Fruit fly (Drosophila melanogaster): Measurements from ENCODE around the gene CG14442.
A peak's percentile ranks its signal among the peaks of the same experiment; 100 is the strongest.

CG14442 gene

dm6 chrX:6663976-6664375 is 30.8 kb downstream of the CG14442 start:
- TF ChIP-seq brk (GFP tag; optimal IDR thresholded peaks at IDR 0.05) (no peak), Vsx2 (GFP tag; optimal IDR thresholded peaks at IDR 0.05; ENCODE audit: partially characterized antibody) (no peak), dmrt93B (GFP tag; optimal IDR thresholded peaks at IDR 0.05) (no peak), Rel (GFP tag; optimal IDR thresholded peaks at IDR 0.05) (no peak), Rel (tag; optimal IDR thresholded peaks at IDR 0.05) (peak; percentile 32), N (GFP tag; optimal IDR thresholded peaks at IDR 0.05) (no peak), Abd-B (GFP tag; optimal IDR thresholded peaks at IDR 0.05) (no peak), sage (GFP tag; optimal IDR thresholded peaks at IDR 0.05) (no peak), sv (GFP tag; optimal IDR thresholded peaks at IDR 0.05) (no peak), fru (GFP tag; optimal IDR thresholded peaks at IDR 0.05) (no peak)

dm6 chrX:6662876-6663551 is 31.8 kb downstream of the CG14442 start:
- TF ChIP-seq Rel (GFP tag; optimal IDR thresholded peaks at IDR 0.05) (no peak), Rel (tag; optimal IDR thresholded peaks at IDR 0.05) (no peak), brk (GFP tag; optimal IDR thresholded peaks at IDR 0.05) (no peak), woc (GFP tag; optimal IDR thresholded peaks at IDR 0.05) (no peak), dmrt93B (GFP tag; optimal IDR thresholded peaks at IDR 0.05) (no peak), dsf (GFP tag; optimal IDR thresholded peaks at IDR 0.05; ENCODE audit: borderline replicate concordance) (no peak), br (GFP tag; optimal IDR thresholded peaks at IDR 0.05) (no peak), jim (GFP tag; optimal IDR thresholded peaks at IDR 0.05) (no peak), Hr83 (GFP tag; optimal IDR thresholded peaks at IDR 0.05; ENCODE audit: poor library complexity, severe bottlenecking) (no peak), OdsH (GFP tag; optimal IDR thresholded peaks at IDR 0.05) (no peak), ey (GFP tag; optimal IDR thresholded peaks at IDR 0.05) (peak; percentile 12), lola (GFP tag; optimal IDR thresholded peaks at IDR 0.05) (no peak), GATAd (GFP tag; optimal IDR thresholded peaks at IDR 0.05) (no peak), CrebA (GFP tag; optimal IDR thresholded peaks at IDR 0.05; ENCODE audit: borderline replicate concordance) (no peak), HLH106 (tag; optimal IDR thresholded peaks at IDR 0.05) (no peak), psq (GFP tag; optimal IDR thresholded peaks at IDR 0.05) (no peak), foxo (GFP tag; optimal IDR thresholded peaks at IDR 0.05) (peak in 1 of 2 experiments; percentile 38), fru (GFP tag; optimal IDR thresholded peaks at IDR 0.05) (peak; percentile 31), rgr (GFP tag; optimal IDR thresholded peaks at IDR 0.05) (no peak)

dm6 chrX:6662378-6662777 is 32.4 kb downstream of the CG14442 start:
- TF ChIP-seq Jra (GFP tag; optimal IDR thresholded peaks at IDR 0.05) (no peak), sage (GFP tag; optimal IDR thresholded peaks at IDR 0.05) (no peak), woc (GFP tag; optimal IDR thresholded peaks at IDR 0.05) (no peak), Abd-B (GFP tag; optimal IDR thresholded peaks at IDR 0.05) (no peak), OdsH (GFP tag; optimal IDR thresholded peaks at IDR 0.05) (no peak), pan (optimal IDR thresholded peaks at IDR 0.05) (no peak), Sp1 (GFP tag; optimal IDR thresholded peaks at IDR 0.05) (no peak), dl (GFP tag; optimal IDR thresholded peaks at IDR 0.05; ENCODE audit: insufficient read depth in 1 of 2, partially characterized antibody in 2 of 2) (no peak), psq (GFP tag; optimal IDR thresholded peaks at IDR 0.05) (no peak)

dm6 chrX:6661880-6662279 is 32.9 kb downstream of the CG14442 start:
- TF ChIP-seq Sp1 (GFP tag; optimal IDR thresholded peaks at IDR 0.05): no peak
- no peak for TF ChIP-seq sv (GFP tag; optimal IDR thresholded peaks at IDR 0.05)
- TF ChIP-seq CG9705 (GFP tag; optimal IDR thresholded peaks at IDR 0.05): no peak
- TF ChIP-seq foxo (GFP tag; optimal IDR thresholded peaks at IDR 0.05): peak in 1 of 2 experiments; percentile 6
- TF ChIP-seq Jra (GFP tag; optimal IDR thresholded peaks at IDR 0.05): no peak
- no peak for TF ChIP-seq Myc (optimal IDR thresholded peaks at IDR 0.05)
- TF ChIP-seq GATAd (GFP tag; optimal IDR thresholded peaks at IDR 0.05): no peak
- TF ChIP-seq pan (optimal IDR thresholded peaks at IDR 0.05): no peak
- TF ChIP-seq HLH106 (tag; optimal IDR thresholded peaks at IDR 0.05): no peak
- no peak for TF ChIP-seq Hr83 (GFP tag; optimal IDR thresholded peaks at IDR 0.05; ENCODE audit: poor library complexity, severe bottlenecking)
- no peak for TF ChIP-seq brk (GFP tag; optimal IDR thresholded peaks at IDR 0.05)
- no peak for TF ChIP-seq usp (GFP tag; optimal IDR thresholded peaks at IDR 0.05)
- TF ChIP-seq psq (GFP tag; optimal IDR thresholded peaks at IDR 0.05): peak; percentile 9
- peak; percentile 21 for TF ChIP-seq OdsH (GFP tag; optimal IDR thresholded peaks at IDR 0.05)
- no peak for TF ChIP-seq CG32264 (GFP tag; optimal IDR thresholded peaks at IDR 0.05)
